Worm (Caenorhabditis elegans) whole organism, mixed stage, embryonic: ENCODE data around the gene fbxc-26.

Experiments used
- M03D4.4 ChIP-seq: sonication (generic microtip); optimal IDR thresholded peaks from 2 replicates; lab custom pipeline; 2017; ENCODE audit warnings: mild to moderate bottlenecking, missing genetic modification characterization, missing compliant biosample characterization
- bed-3 ChIP-seq: fragments of 200-800 bp; sonication (Bioruptor generic); optimal IDR thresholded peaks from 3 replicates; lab custom pipeline; 2018; ENCODE audit warnings: mild to moderate bottlenecking, missing genetic modification characterization, moderate library complexity, missing compliant biosample characterization
- blmp-1 ChIP-seq: fragments of 150-350 bp; optimal IDR thresholded peaks from 2 replicates; lab custom pipeline; 2014; ENCODE audit warnings: missing biosample characterization, missing genetic modification characterization
- ceh-39 ChIP-seq: fragments of 150-350 bp; optimal IDR thresholded peaks from 2 replicates; lab custom pipeline; 2014; ENCODE audit warnings: missing biosample characterization, missing genetic modification characterization
- ceh-83 ChIP-seq: fragments of 200-800 bp; sonication (Bioruptor generic); optimal IDR thresholded peaks from 2 replicates; lab custom pipeline; 2018; ENCODE audit warnings: mild to moderate bottlenecking, missing genetic modification characterization, missing compliant biosample characterization
- ces-1 ChIP-seq: fragments of 150-350 bp; optimal IDR thresholded peaks from 2 replicates; lab custom pipeline; 2014; ENCODE audit warnings: missing biosample characterization, missing genetic modification reagents, missing genetic modification characterization
- cnd-1 ChIP-seq: fragments of 200-800 bp; sonication (Bioruptor generic); optimal IDR thresholded peaks from 2 replicates; lab custom pipeline; 2018; ENCODE audit warnings: mild to moderate bottlenecking, missing genetic modification characterization, missing compliant biosample characterization
- drap-1 ChIP-seq: fragments of 200-800 bp; sonication (Bioruptor generic); optimal IDR thresholded peaks from 3 replicates; lab custom pipeline; 2018; ENCODE audit warnings: mild to moderate bottlenecking, missing genetic modification characterization, missing compliant biosample characterization
- elt-3 ChIP-seq: fragments of 150-350 bp; optimal IDR thresholded peaks from 2 replicates; lab custom pipeline; 2014; ENCODE audit warnings: missing biosample characterization, missing genetic modification characterization
- ham-2 ChIP-seq: fragments of 200-800 bp; sonication (Bioruptor generic); optimal IDR thresholded peaks from 2 replicates; lab custom pipeline; 2018; ENCODE audit warnings: mild to moderate bottlenecking, missing genetic modification characterization, missing compliant biosample characterization
- hlh-1 ChIP-seq: fragments of 150-350 bp; optimal IDR thresholded peaks from 2 replicates; lab custom pipeline; 2014; ENCODE audit warnings: missing biosample characterization, missing genetic modification reagents, missing genetic modification characterization
- lin-13 ChIP-seq: fragments of 150-350 bp; optimal IDR thresholded peaks from 2 replicates; lab custom pipeline; 2014; ENCODE audit warnings: missing biosample characterization, missing genetic modification characterization
- lin-32 ChIP-seq: fragments of 200-800 bp; sonication (Bioruptor generic); optimal IDR thresholded peaks from 2 replicates; lab custom pipeline; 2018; ENCODE audit warnings: mild to moderate bottlenecking, missing genetic modification characterization, missing compliant biosample characterization
- lsy-2 ChIP-seq: fragments of 150-350 bp; optimal IDR thresholded peaks from 2 replicates; lab custom pipeline; 2014; ENCODE audit warnings: missing biosample characterization, missing genetic modification characterization
- mab-5 ChIP-seq: fragments of 150-350 bp; optimal IDR thresholded peaks from 2 replicates; lab custom pipeline; 2014; ENCODE audit warnings: missing biosample characterization, missing genetic modification characterization
- mep-1 ChIP-seq: fragments of 150-350 bp; optimal IDR thresholded peaks from 2 replicates; lab custom pipeline; 2017; ENCODE audit warnings: missing biosample characterization, missing genetic modification reagents, missing genetic modification characterization, inconsistent platforms
- mls-2 ChIP-seq: sonication (generic microtip); optimal IDR thresholded peaks from 2 replicates; lab custom pipeline; 2016; ENCODE audit warnings: mild to moderate bottlenecking, missing genetic modification characterization, moderate library complexity, missing compliant biosample characterization
- nhr-12 ChIP-seq: fragments of 150-350 bp; optimal IDR thresholded peaks from 2 replicates; lab custom pipeline; 2014; ENCODE audit warnings: missing biosample characterization, missing genetic modification characterization
- nhr-2 ChIP-seq: fragments of 150-350 bp; optimal IDR thresholded peaks from 2 replicates; lab custom pipeline; 2014; ENCODE audit warnings: missing biosample characterization, missing genetic modification characterization
- nhr-28 ChIP-seq: fragments of 150-350 bp; optimal IDR thresholded peaks from 2 replicates; lab custom pipeline; 2014; ENCODE audit warnings: missing biosample characterization, missing genetic modification characterization
- nhr-76 ChIP-seq: sonication (generic microtip); optimal IDR thresholded peaks from 2 replicates; lab custom pipeline; 2017; ENCODE audit warnings: missing biosample characterization, missing genetic modification characterization
- sem-2 ChIP-seq: fragments of 200-800 bp; sonication (Bioruptor generic); optimal IDR thresholded peaks from 2 replicates; lab custom pipeline; 2018; ENCODE audit warnings: mild to moderate bottlenecking, missing genetic modification characterization, missing compliant biosample characterization
- snpc-4 ChIP-seq: fragments of 150-350 bp; optimal IDR thresholded peaks from 2 replicates; lab custom pipeline; 2014; ENCODE audit warnings: missing biosample characterization, missing genetic modification characterization
- sptf-1 ChIP-seq: sonication (generic microtip); optimal IDR thresholded peaks from 2 replicates; lab custom pipeline; 2017; ENCODE audit warnings: mild to moderate bottlenecking, missing genetic modification characterization, moderate library complexity, missing compliant biosample characterization
- tbx-8 ChIP-seq: fragments of 200-800 bp; sonication (Bioruptor generic); optimal IDR thresholded peaks from 2 replicates; lab custom pipeline; 2018; ENCODE audit warnings: mild to moderate bottlenecking, missing genetic modification characterization, moderate library complexity, missing compliant biosample characterization
- unc-120 ChIP-seq: sonication (generic microtip); optimal IDR thresholded peaks from 2 replicates; lab custom pipeline; 2017; ENCODE audit warnings: missing genetic modification characterization, missing compliant biosample characterization; ENCODE audit not compliant: poor library complexity, severe bottlenecking
- unc-39 ChIP-seq: fragments of 150-350 bp; optimal IDR thresholded peaks from 2 replicates; lab custom pipeline; 2014; ENCODE audit warnings: missing biosample characterization, missing genetic modification characterization
- unc-62 ChIP-seq: fragments of 150-350 bp; optimal IDR thresholded peaks from 2 replicates; lab custom pipeline; 2014; ENCODE audit warnings: missing biosample characterization, missing genetic modification reagents, missing genetic modification characterization
- zip-8 ChIP-seq: fragments of 150-350 bp; optimal IDR thresholded peaks from 2 replicates; lab custom pipeline; 2014; ENCODE audit warnings: missing biosample characterization, missing genetic modification characterization
- ztf-11 ChIP-seq: fragments of 150-350 bp; optimal IDR thresholded peaks from 2 replicates; lab custom pipeline; 2014; ENCODE audit warnings: missing biosample characterization, missing genetic modification characterization

The fbxc-26 gene

ce11 chrII:1682218-1682617 lies 12.2 kb downstream of the fbxc-26 start, which contains the start of gene fbxb-26:
Gene fbxb-26, plus strand, starts transcription at chrII:1682518.
- no peak for TF ChIP-seq drap-1 (GFP tag; lab: Kevin White, UChicago)
- no peak for TF ChIP-seq blmp-1 (tag; lab: Kevin White, UChicago)
- TF ChIP-seq ceh-83 (GFP tag; lab: Kevin White, UChicago) = no peak
- TF ChIP-seq unc-39 = no peak

- no peak for TF ChIP-seq lsy-2 (tag; lab: Kevin White, UChicago)
- TF ChIP-seq elt-3 = no peak
- no peak for TF ChIP-seq drap-1 (GFP tag; lab: Kevin White, UChicago)
- no peak for TF ChIP-seq unc-62 (GFP tag; lab: Kevin White, UChicago)
- TF ChIP-seq mls-2 (tag; lab: Kevin White, UChicago) = no peak
- no peak for TF ChIP-seq nhr-76
- TF ChIP-seq bed-3 (GFP tag; lab: Kevin White, UChicago) = no peak
- no peak for TF ChIP-seq sptf-1 (tag; lab: Kevin White, UChicago)
- TF ChIP-seq sem-2 (GFP tag; lab: Kevin White, UChicago) = no peak
- no peak for TF ChIP-seq cnd-1 (tag; lab: Kevin White, UChicago)
- TF ChIP-seq nhr-28 (tag; lab: Kevin White, UChicago) = no peak
- no peak for TF ChIP-seq zip-8 (tag; lab: Kevin White, UChicago)
- TF ChIP-seq ces-1 (GFP tag; lab: Kevin White, UChicago) = no peak
- no peak for TF ChIP-seq M03D4.4 (tag; lab: Kevin White, UChicago)
- TF ChIP-seq mab-5 (tag; lab: Kevin White, UChicago) = no peak
These were observed 15.3 kb downstream of the fbxc-26 start, which contains the start of gene irld-36 for ce11 chrII:1679081-1679480. Gene irld-36, plus strand, starts transcription at chrII:1679381.

- TF ChIP-seq lin-13 (tag; lab: Kevin White, UChicago) = no peak
- no peak for TF ChIP-seq mep-1 (tag; lab: Kevin White, UChicago)
- TF ChIP-seq, all 35 proteins: peak for 0
These were observed 18.3 kb downstream of the fbxc-26 start, which contains the start of gene fbxb-17 for ce11 chrII:1676088-1676487. Gene fbxb-17, plus strand, starts transcription at chrII:1676388.

ce11 chrII:1672673-1673072 lies 21.8 kb downstream of the fbxc-26 start:
- TF ChIP-seq ztf-11 = no peak
- no peak for TF ChIP-seq lin-13 (tag; lab: Kevin White, UChicago)
- no peak for TF ChIP-seq lin-32
- no peak for TF ChIP-seq nhr-12
- no peak for TF ChIP-seq unc-120 (tag; lab: Kevin White, UChicago)
- no peak for TF ChIP-seq M03D4.4 (tag; lab: Kevin White, UChicago)
- TF ChIP-seq blmp-1 (tag; lab: Kevin White, UChicago) = no peak
- no peak for TF ChIP-seq drap-1 (GFP tag; lab: Kevin White, UChicago)

- no peak for TF ChIP-seq mls-2 (tag; lab: Kevin White, UChicago)
- TF ChIP-seq lin-32 = no peak
- no peak for TF ChIP-seq cnd-1 (tag; lab: Kevin White, UChicago)
- TF ChIP-seq nhr-76 = no peak
- no peak for TF ChIP-seq tbx-8 (GFP tag; lab: Kevin White, UChicago)
- no peak for TF ChIP-seq drap-1 (GFP tag; lab: Kevin White, UChicago)
- TF ChIP-seq zip-8 (tag; lab: Kevin White, UChicago) = no peak
- TF ChIP-seq M03D4.4 (tag; lab: Kevin White, UChicago) = no peak
- no peak for TF ChIP-seq unc-120 (tag; lab: Kevin White, UChicago)
- TF ChIP-seq ces-1 (GFP tag; lab: Kevin White, UChicago) = no peak
- TF ChIP-seq hlh-1 (tag; lab: Kevin White, UChicago) = no peak
- no peak for TF ChIP-seq snpc-4 (tag; lab: Kevin White, UChicago)
- TF ChIP-seq nhr-2 (tag; lab: Kevin White, UChicago) = no peak
- no peak for TF ChIP-seq lsy-2 (tag; lab: Kevin White, UChicago)
- TF ChIP-seq ceh-39 (tag; lab: Kevin White, UChicago) = no peak
- TF ChIP-seq ham-2 (GFP tag; lab: Kevin White, UChicago) = no peak
- no peak for TF ChIP-seq mep-1 (tag; lab: Kevin White, UChicago)
- TF ChIP-seq unc-39 = no peak
These were observed 23.4 kb downstream of the fbxc-26 start for ce11 chrII:1670985-1671384.
